Fruit fly (Drosophila melanogaster) whole organism, embryonic: ENCODE measurements around the gene r-cup.

Experiments used
- CG10321 ChIP-seq: fragments of 200-800 bp; sonication (Bioruptor generic); IDR thresholded peaks from 2 replicates; pipeline ENCODE4 v1.3.6; 2022; ENCODE audit warnings: missing biosample characterization, missing genetic modification characterization
- CG18011 ChIP-seq: fragments of 200-800 bp; sonication (Bioruptor generic); optimal IDR thresholded peaks from 2 replicates; lab custom pipeline; 2017; ENCODE audit warnings: missing biosample characterization, missing genetic modification characterization, mild to moderate bottlenecking, moderate library complexity, missing genotype
- H2.0 ChIP-seq: fragments of 200-800 bp; sonication (Bioruptor generic); IDR thresholded peaks from 2 replicates; pipeline ENCODE4 v1.3.6; 2022; ENCODE audit warnings: missing biosample characterization, missing genetic modification characterization
- Hey ChIP-seq: fragments of 200-800 bp; sonication (Bioruptor generic); optimal IDR thresholded peaks from 3 replicates; lab custom pipeline; 2018; ENCODE audit warnings: missing biosample characterization, mild to moderate bottlenecking, missing genetic modification characterization
- Lpt ChIP-seq: fragments of >200 bp; optimal IDR thresholded peaks from 2 replicates; lab custom pipeline; 2018; ENCODE audit warnings: missing biosample characterization, missing genetic modification characterization
- az2 ChIP-seq: fragments of 200-800 bp; sonication (Bioruptor generic); optimal IDR thresholded peaks from 3 replicates; lab custom pipeline; 2016; ENCODE audit warnings: missing biosample characterization, missing genetic modification characterization
- gro ChIP-seq: fragments of 200-800 bp; sonication (Bioruptor generic); optimal IDR thresholded peaks from 2 replicates; lab custom pipeline; 2016; ENCODE audit warnings: missing biosample characterization, missing genetic modification characterization
- gt ChIP-seq: fragments of 200-800 bp; sonication (Bioruptor generic); IDR thresholded peaks from 2 replicates; pipeline ENCODE4 v1.3.6; 2022; ENCODE audit warnings: missing biosample characterization, missing genetic modification characterization
- nom ChIP-seq: fragments of 200-800 bp; sonication (Bioruptor generic); optimal IDR thresholded peaks from 2 replicates; lab custom pipeline; 2017; ENCODE audit warnings: missing biosample characterization, missing genetic modification characterization, mild to moderate bottlenecking, moderate library complexity, missing genetic modification reagents
- p53 ChIP-seq: fragments of 200-800 bp; sonication (Bioruptor generic); optimal IDR thresholded peaks from 2 replicates; lab custom pipeline; 2016; ENCODE audit warnings: missing biosample characterization, missing genetic modification characterization
- pho ChIP-seq: fragments of 200-800 bp; sonication (Bioruptor generic); optimal IDR thresholded peaks from 2 replicates; lab custom pipeline; 2016; ENCODE audit warnings: missing biosample characterization, missing genetic modification characterization
- psq ChIP-seq: fragments of 200-800 bp; sonication (Bioruptor generic); optimal IDR thresholded peaks from 2 replicates; lab custom pipeline; 2017; ENCODE audit warnings: missing biosample characterization, missing genetic modification characterization
- sc ChIP-seq, 3 experiments: fragments of >200 bp in 2 of 3; fragments of 200-800 bp in 1 of 3; sonication (Bioruptor generic) in 1 of 3; optimal IDR thresholded peaks; 2 replicates in 2 of 3; 3 replicates in 1 of 3; lab custom pipeline; 2017; ENCODE audit warnings: mild to moderate bottlenecking in 1 of 3, missing biosample characterization in 1 of 3, missing genetic modification characterization in 1 of 3, missing genetic modification reagents in 1 of 3
- tin ChIP-seq: fragments of 200-800 bp; sonication (Bioruptor generic); optimal IDR thresholded peaks from 3 replicates; lab custom pipeline; 2016; ENCODE audit warnings: missing biosample characterization, missing genetic modification characterization

DNA sequence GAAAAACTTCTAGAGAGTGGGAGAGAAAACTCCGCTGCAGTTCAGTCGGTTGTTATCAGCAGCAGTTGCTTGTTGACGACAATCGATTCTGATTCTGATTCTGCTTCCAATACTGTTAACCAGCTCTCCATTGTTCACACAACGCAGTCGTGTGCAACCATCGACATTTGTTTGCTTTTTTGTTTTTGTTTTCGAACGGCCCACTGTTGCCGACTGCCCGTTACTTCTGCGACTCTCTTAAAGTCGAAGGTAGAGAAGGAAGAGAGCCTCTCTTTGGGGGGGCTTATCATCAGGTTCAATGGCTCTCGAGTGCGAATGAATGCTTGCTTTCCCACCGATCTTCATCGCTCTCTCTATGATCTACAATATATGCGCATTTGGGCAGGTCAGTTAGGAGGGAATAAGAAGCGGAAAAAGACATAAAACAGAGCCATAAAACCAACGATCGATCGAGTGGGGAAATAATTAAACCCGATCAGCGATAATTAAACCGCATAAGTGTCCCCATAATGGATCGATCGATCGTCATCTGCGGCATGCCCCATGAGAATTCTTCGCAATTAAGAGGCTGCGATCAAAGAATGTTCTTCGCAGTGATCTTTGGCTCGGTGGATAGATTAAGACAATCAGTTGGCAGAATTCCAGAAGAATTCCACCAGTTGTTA, 46.1 kb upstream of the r-cup start:
- TF ChIP-seq CG18011 (GFP tag; lab: Kevin White, UChicago) (no peak), H2.0 (no peak), gro (GFP tag; lab: Kevin White, UChicago) (no peak), p53 (GFP tag; lab: Kevin White, UChicago) (no peak), psq (no peak), gt (GFP tag; lab: Robert Waterston, UW) (no peak), nom (GFP tag; lab: Kevin White, UChicago) (peak; percentile 74), sc (optimal IDR thresholded peaks at IDR 0.05; lab: Kevin White, UChicago) (no peak), sc (GFP tag; optimal IDR thresholded peaks at IDR 0.05; lab: Kevin White, UChicago) (no peak), CG10321 (GFP tag; lab: Robert Waterston, UW) (no peak), Lpt (no peak), Hey (tag; lab: Kevin White, UChicago) (no peak), tin (GFP tag; lab: Kevin White, UChicago) (no peak), pho (GFP tag; lab: Kevin White, UChicago) (no peak), az2 (GFP tag; lab: Kevin White, UChicago) (no peak)
